Fruit fly (Drosophila melanogaster): ENCODE data around the gene Ptpmeg.

The Ptpmeg gene

dm6 chr3L:311607-312006 lies 16.3 kb upstream of the Ptpmeg start (continued):
- no peak for TF ChIP-seq CG2116 (GFP tag; optimal IDR thresholded peaks at IDR 0.05)
- no peak for TF ChIP-seq Dip3 (GFP tag; optimal IDR thresholded peaks at IDR 0.05)
- no peak for TF ChIP-seq Xbp1 (GFP tag; optimal IDR thresholded peaks at IDR 0.05)
- TF ChIP-seq z (GFP tag; IDR thresholded peaks at IDR 0.05), result peak; percentile 94
- TF ChIP-seq CG17359 (tag; optimal IDR thresholded peaks at IDR 0.05), result no peak
- peak; percentile 12 for TF ChIP-seq kay (GFP tag; optimal IDR thresholded peaks at IDR 0.05)
- no peak for TF ChIP-seq so (GFP tag; IDR thresholded peaks at IDR 0.05)
- no peak for TF ChIP-seq CG1602 (GFP tag; optimal IDR thresholded peaks at IDR 0.05)
- no peak for TF ChIP-seq ewg (GFP tag; optimal IDR thresholded peaks at IDR 0.05)
- TF ChIP-seq otp (GFP tag; IDR thresholded peaks at IDR 0.05), result no peak
- TF ChIP-seq CG42726 (GFP tag; IDR thresholded peaks at IDR 0.05; ENCODE audit: partially characterized antibody), result 0 out of 2 replicates have a peak, but pooled peaks have one; percentile 5
- no peak for TF ChIP-seq Sry-β (GFP tag; optimal IDR thresholded peaks at IDR 0.05)
- no peak for TF ChIP-seq Nf-YC (tag; optimal IDR thresholded peaks at IDR 0.05)
- 0 out of 3 replicates have a peak, but pooled peaks have one; percentile 43 for TF ChIP-seq CG34224 (GFP tag; IDR thresholded peaks at IDR 0.05; ENCODE audit: partially characterized antibody)
- peak; percentile 45; the same call in 1 of the 2 replicates for TF ChIP-seq amos (GFP tag; IDR thresholded peaks at IDR 0.05; ENCODE audit: partially characterized antibody)
- no peak for TF ChIP-seq CG10267 (tag; optimal IDR thresholded peaks at IDR 0.05)
- peak; percentile 24 for TF ChIP-seq CrebB (tag; optimal IDR thresholded peaks at IDR 0.05)
- TF ChIP-seq CG9932 (GFP tag; IDR thresholded peaks at IDR 0.05), result no peak
- no peak for TF ChIP-seq CG12299 (tag; optimal IDR thresholded peaks at IDR 0.05)
- no peak for TF ChIP-seq CG16815 (GFP tag; optimal IDR thresholded peaks at IDR 0.05)
- TF ChIP-seq her (GFP tag; optimal IDR thresholded peaks at IDR 0.05), result no peak
- peak in 1 of 2 experiments; percentile 8 for TF ChIP-seq Trl (optimal IDR thresholded peaks at IDR 0.05)
- no peak for TF ChIP-seq Trl (GFP tag; optimal IDR thresholded peaks at IDR 0.05)
- TF ChIP-seq CG17361 (GFP tag; IDR thresholded peaks at IDR 0.05), result no peak
- TF ChIP-seq CG13894 (tag; optimal IDR thresholded peaks at IDR 0.05), result peak; percentile 94

- TF ChIP-seq Sin3A (optimal IDR thresholded peaks at IDR 0.05), result no peak
- no peak for TF ChIP-seq CG13424 (tag; optimal IDR thresholded peaks at IDR 0.05)
- TF ChIP-seq CG3726 (GFP tag; IDR thresholded peaks at IDR 0.05), result no peak
- peak; percentile 10 for TF ChIP-seq sens (GFP tag)
- no peak for TF ChIP-seq CG7786 (GFP tag; optimal IDR thresholded peaks at IDR 0.05)
- peak; percentile 55 for TF ChIP-seq CG18599 (GFP tag; optimal IDR thresholded peaks at IDR 0.05)
- no peak for TF ChIP-seq onecut (GFP tag; IDR thresholded peaks at IDR 0.05)
- TF ChIP-seq eyg (GFP tag; optimal IDR thresholded peaks at IDR 0.05), result no peak
- TF ChIP-seq CG2120 (GFP tag; optimal IDR thresholded peaks at IDR 0.05), result peak; percentile 40
- peak; percentile 52 for TF ChIP-seq Med (GFP tag)
- TF ChIP-seq NFAT (GFP tag; IDR thresholded peaks at IDR 0.05), result no peak
- TF ChIP-seq Six4 (GFP tag; optimal IDR thresholded peaks at IDR 0.05), result no peak
- TF ChIP-seq slbo (GFP tag; IDR thresholded peaks at IDR 0.05), result peak; percentile 22; the same call in 1 of the 2 replicates
- TF ChIP-seq ham (GFP tag; IDR thresholded peaks at IDR 0.05), result no peak
- TF ChIP-seq so (GFP tag; IDR thresholded peaks at IDR 0.05), result no peak
- no peak for TF ChIP-seq Stat92E (GFP tag; optimal IDR thresholded peaks at IDR 0.05)
- TF ChIP-seq Eip74EF (GFP tag; optimal IDR thresholded peaks at IDR 0.05), result no peak
- no peak for TF ChIP-seq kay (GFP tag; optimal IDR thresholded peaks at IDR 0.05)
- TF ChIP-seq bbx (GFP tag; IDR thresholded peaks at IDR 0.05; ENCODE audit: partially characterized antibody), result peak; percentile 27; the same call in 1 of the 2 replicates
- TF ChIP-seq fru (optimal IDR thresholded peaks at IDR 0.05), result no peak
- TF ChIP-seq CG8089 (GFP tag; optimal IDR thresholded peaks at IDR 0.05), result no peak
- TF ChIP-seq MTF-1 (GFP tag; optimal IDR thresholded peaks at IDR 0.05; ENCODE audit: borderline replicate concordance), result no peak
- TF ChIP-seq CG6765 (GFP tag; optimal IDR thresholded peaks at IDR 0.05), result no peak
- TF ChIP-seq CG1024 (GFP tag; IDR thresholded peaks at IDR 0.05), result no peak
- no peak for TF ChIP-seq TFAM (GFP tag; optimal IDR thresholded peaks at IDR 0.05)
- TF ChIP-seq ewg (GFP tag; optimal IDR thresholded peaks at IDR 0.05), result peak; percentile 61
- no peak for TF ChIP-seq phol (tag; optimal IDR thresholded peaks at IDR 0.05)
- peak; percentile 33; the same call in 2 of the 3 replicates for TF ChIP-seq row (GFP tag; IDR thresholded peaks at IDR 0.05)
- 0 out of 4 replicates have a peak, but pooled peaks have one; percentile 27 for TF ChIP-seq chinmo (GFP tag; IDR thresholded peaks at IDR 0.05; ENCODE audit: partially characterized antibody)
Measured at dm6 chr3L:312323-312722, 15.6 kb upstream of the Ptpmeg start.

Measured in whole organism, embryonic.